Worm (Caenorhabditis elegans) whole organism, mixed stage, embryonic: Measurements from ENCODE around the gene trpp-4.

ENCODE experiments used
- elt-1 ChIP-seq: sonication (generic microtip); optimal IDR thresholded peaks from 2 replicates; lab custom pipeline; 2017; ENCODE audit warnings: missing genetic modification characterization, mild to moderate bottlenecking, missing compliant biosample characterization, antibody characterized with exemption, moderate library complexity, borderline replicate concordance; ENCODE audit not compliant: insufficient read depth
- elt-3 ChIP-seq: fragments of 150-350 bp; optimal IDR thresholded peaks from 2 replicates; lab custom pipeline; 2014; ENCODE audit warnings: missing biosample characterization, missing genetic modification characterization
- lin-13 ChIP-seq: fragments of 150-350 bp; optimal IDR thresholded peaks from 2 replicates; lab custom pipeline; 2014; ENCODE audit warnings: missing biosample characterization, missing genetic modification characterization
- lsy-2 ChIP-seq: fragments of 150-350 bp; optimal IDR thresholded peaks from 2 replicates; lab custom pipeline; 2014; ENCODE audit warnings: missing biosample characterization, missing genetic modification characterization
- mab-5 ChIP-seq: fragments of 150-350 bp; optimal IDR thresholded peaks from 2 replicates; lab custom pipeline; 2014; ENCODE audit warnings: missing biosample characterization, missing genetic modification characterization
- nhr-76 ChIP-seq: sonication (generic microtip); optimal IDR thresholded peaks from 2 replicates; lab custom pipeline; 2017; ENCODE audit warnings: missing biosample characterization, missing genetic modification characterization
- pha-4 ChIP-seq: fragments of 150-350 bp; optimal IDR thresholded peaks from 2 replicates; lab custom pipeline; 2018; ENCODE audit warnings: missing biosample characterization, missing genetic modification reagents, missing genetic modification characterization
- snpc-4 ChIP-seq: fragments of 150-350 bp; optimal IDR thresholded peaks from 2 replicates; lab custom pipeline; 2014; ENCODE audit warnings: missing biosample characterization, missing genetic modification characterization
- unc-62 ChIP-seq: fragments of 150-350 bp; optimal IDR thresholded peaks from 2 replicates; lab custom pipeline; 2014; ENCODE audit warnings: missing biosample characterization, missing genetic modification reagents, missing genetic modification characterization
- ztf-11 ChIP-seq: fragments of 150-350 bp; optimal IDR thresholded peaks from 2 replicates; lab custom pipeline; 2014; ENCODE audit warnings: missing biosample characterization, missing genetic modification characterization

- no peak for TF ChIP-seq elt-1
- TF ChIP-seq unc-62 (GFP tag; lab: Kevin White, UChicago) = no peak
- TF ChIP-seq elt-3 (tag; lab: Kevin White, UChicago) = no peak
- TF ChIP-seq pha-4 (tag; lab: Kevin White, UChicago) = no peak
- TF ChIP-seq mab-5 (tag; lab: Kevin White, UChicago) = no peak
- no peak for TF ChIP-seq lin-13 (tag; lab: Kevin White, UChicago)
- no peak for TF ChIP-seq ztf-11
- no peak for TF ChIP-seq snpc-4 (tag; lab: Kevin White, UChicago)
- no peak for TF ChIP-seq nhr-76 (tag; lab: Kevin White, UChicago)
- TF ChIP-seq lsy-2 (tag; lab: Kevin White, UChicago) = no peak
These were observed 17.4 kb upstream of the trpp-4 start for ce11 chrV:9382538-9383328.
